Fruit fly (Drosophila melanogaster) whole organism, prepupa: ENCODE data around the gene CG6621.

Experiments
- CG10631 ChIP-seq: fragments of 200-800 bp; sonication (Bioruptor generic); optimal IDR thresholded peaks from 2 replicates; lab custom pipeline; 2016; ENCODE audit warnings: missing biosample characterization, missing genetic modification characterization
- CG11762 ChIP-seq: fragments of 200-800 bp; sonication (Bioruptor generic); optimal IDR thresholded peaks from 3 replicates; lab custom pipeline; 2016; ENCODE audit warnings: missing biosample characterization, missing genetic modification characterization; ENCODE audit not compliant: insufficient read depth
- CG34406 ChIP-seq: fragments of 200-800 bp; sonication (Bioruptor generic); optimal IDR thresholded peaks from 3 replicates; lab custom pipeline; 2016; ENCODE audit warnings: missing biosample characterization, missing genetic modification characterization
- CG3919 ChIP-seq: fragments of 200-800 bp; sonication (Bioruptor generic); optimal IDR thresholded peaks from 3 replicates; lab custom pipeline; 2016; ENCODE audit warnings: missing biosample characterization, missing genetic modification characterization
- CG4318 ChIP-seq: fragments of 200-800 bp; sonication (Bioruptor generic); optimal IDR thresholded peaks from 3 replicates; lab custom pipeline; 2017; ENCODE audit warnings: missing biosample characterization, mild to moderate bottlenecking, missing genetic modification characterization
- CG6854 ChIP-seq: fragments of 200-800 bp; sonication (Bioruptor generic); optimal IDR thresholded peaks from 2 replicates; lab custom pipeline; 2017; ENCODE audit warnings: missing biosample characterization, mild to moderate bottlenecking, missing genetic modification characterization
- CG8119 ChIP-seq: fragments of 200-800 bp; sonication (Bioruptor generic); IDR thresholded peaks from 3 replicates; pipeline ENCODE4 v1.3.6; 2022; ENCODE audit warnings: missing biosample characterization, missing genetic modification characterization
- Eip93F ChIP-seq: fragments of 200-800 bp; sonication (Bioruptor generic); optimal IDR thresholded peaks from 2 replicates; lab custom pipeline; 2016; ENCODE audit warnings: missing biosample characterization, mild to moderate bottlenecking, missing genetic modification characterization
- Hr38 ChIP-seq: sonication (Bioruptor generic); optimal IDR thresholded peaks from 2 replicates; lab custom pipeline; 2016; ENCODE audit warnings: missing biosample characterization, missing genetic modification characterization
- Hr39 ChIP-seq: fragments of 200-800 bp; sonication (Bioruptor generic); optimal IDR thresholded peaks from 2 replicates; lab custom pipeline; 2016; ENCODE audit warnings: missing biosample characterization, missing genetic modification characterization
- dsx ChIP-seq: fragments of 200-800 bp; optimal IDR thresholded peaks from 3 replicates; lab custom pipeline; 2019; ENCODE audit warnings: missing biosample characterization, mild to moderate bottlenecking, missing genetic modification characterization, moderate library complexity; ENCODE audit not compliant: poor library complexity, severe bottlenecking

dm6 chr3R:10877808-10878207, 15.5 kb downstream of the CG6621 start:
- no peak for TF ChIP-seq CG6854 (GFP tag; lab: Kevin White, UChicago)
- no peak for TF ChIP-seq Eip93F (GFP tag; lab: Kevin White, UChicago)
- TF ChIP-seq CG8119 = no peak
- TF ChIP-seq CG11762 = no peak
- no peak for TF ChIP-seq Hr39 (GFP tag; lab: Kevin White, UChicago)
- TF ChIP-seq dsx (GFP tag; lab: Kevin White, UChicago) = no peak
- no peak for TF ChIP-seq CG34406
- TF ChIP-seq CG10631 (GFP tag; lab: Kevin White, UChicago) = no peak
- no peak for TF ChIP-seq CG4318 (GFP tag; lab: Kevin White, UChicago)
- TF ChIP-seq CG3919 (GFP tag; lab: Kevin White, UChicago) = no peak
- TF ChIP-seq Hr38 (GFP tag; lab: Kevin White, UChicago) = no peak
